Worm (Caenorhabditis elegans): ENCODE results near the gene T03G11.9.

Gene T03G11.9

ce11 chrX:5199245-5199644, 15.2 kb downstream of the T03G11.9 start:
- TF ChIP-seq tra-1 (GFP tag; IDR thresholded peaks at IDR 0.05) = no peak
- no peak for TF ChIP-seq duxl-1 (tag; optimal IDR thresholded peaks at IDR 0.05; ENCODE audit: poor library complexity)
- no peak for TF ChIP-seq madf-9 (GFP tag; conservative IDR thresholded peaks at IDR 0.05)
- no peak for TF ChIP-seq lir-3 (tag; optimal IDR thresholded peaks at IDR 0.05)
- TF ChIP-seq arid-1 (GFP tag; conservative IDR thresholded peaks at IDR 0.05) = no peak
- TF ChIP-seq nhr-28 (tag; optimal IDR thresholded peaks at IDR 0.05) = no peak
- no peak for TF ChIP-seq ceh-82 (tag; optimal IDR thresholded peaks at IDR 0.05)
- no peak for TF ChIP-seq mep-1 (tag; optimal IDR thresholded peaks at IDR 0.05)
- TF ChIP-seq lin-38 (GFP tag; IDR thresholded peaks at IDR 0.05) = no peak
- no peak for TF ChIP-seq ceh-32 (tag; optimal IDR thresholded peaks at IDR 0.05; ENCODE audit: poor library complexity)

ce11 chrX:5199825-5200373, 15.9 kb downstream of the T03G11.9 start:
- TF ChIP-seq pha-4 (GFP tag; IDR thresholded peaks at IDR 0.05) (no peak), pha-4 (tag; optimal IDR thresholded peaks at IDR 0.05) (no peak), hlh-11 (tag; optimal IDR thresholded peaks at IDR 0.05) (peak; percentile 12), nhr-11 (tag; optimal IDR thresholded peaks at IDR 0.05) (peak; percentile 80), unc-62 (GFP tag; optimal IDR thresholded peaks at IDR 0.05 in 1 of 2) (peak in 1 of 2 experiments; percentile 60), unc-62 (tag; optimal IDR thresholded peaks at IDR 0.05) (no peak), daf-16 (GFP tag; optimal IDR thresholded peaks at IDR 0.05) (peak in 1 of 2 experiments; percentile 95), daf-16 (tag; optimal IDR thresholded peaks at IDR 0.05) (no peak)

- TF ChIP-seq ZK337.2 (GFP tag; IDR thresholded peaks at IDR 0.05) = no peak
- TF ChIP-seq daf-16 (GFP tag; optimal IDR thresholded peaks at IDR 0.05) = peak in 1 of 2 experiments; percentile 95
- TF ChIP-seq daf-16 (tag; optimal IDR thresholded peaks at IDR 0.05) = no peak
- TF ChIP-seq madf-5 (GFP tag; IDR thresholded peaks at IDR 0.05) = no peak
- TF ChIP-seq T20F7.1 (GFP tag; optimal IDR thresholded peaks at IDR 0.05) = no peak
- peak; percentile 21 for TF ChIP-seq nhr-11 (tag; optimal IDR thresholded peaks at IDR 0.05)
- no peak for TF ChIP-seq zip-11 (GFP tag; IDR thresholded peaks at IDR 0.05)
- no peak for TF ChIP-seq Y75B8A.6 (GFP tag; IDR thresholded peaks at IDR 0.05)
- no peak for TF ChIP-seq F26F4.8 (GFP tag; conservative IDR thresholded peaks at IDR 0.05)
- no peak for TF ChIP-seq snpc-4 (tag; optimal IDR thresholded peaks at IDR 0.05)
- no peak for TF ChIP-seq nhr-77 (tag; optimal IDR thresholded peaks at IDR 0.05)
- TF ChIP-seq dmd-6 (GFP tag; IDR thresholded peaks at IDR 0.05) = no peak
- TF ChIP-seq daf-12 (tag; optimal IDR thresholded peaks at IDR 0.05) = no peak
- no peak for TF ChIP-seq nhr-25 (tag; optimal IDR thresholded peaks at IDR 0.05; ENCODE audit: borderline replicate concordance, insufficient read depth)
- TF ChIP-seq mxl-2 (GFP tag; conservative IDR thresholded peaks at IDR 0.05) = no peak
Measured at ce11 chrX:5201860-5202259, 17.8 kb downstream of the T03G11.9 start.

- TF ChIP-seq F44E2.7 (GFP tag; IDR thresholded peaks at IDR 0.05) = no peak
- 0 out of 2 replicates have a peak, but pooled peaks have one; percentile 15 for TF ChIP-seq dmd-6 (GFP tag; IDR thresholded peaks at IDR 0.05)
- no peak for TF ChIP-seq jun-1 (tag; optimal IDR thresholded peaks at IDR 0.05)
- TF ChIP-seq hmg-1.1 (GFP tag; IDR thresholded peaks at IDR 0.05) = no peak
- peak; percentile 12 for TF ChIP-seq nhr-28 (tag; optimal IDR thresholded peaks at IDR 0.05)
- TF ChIP-seq pqm-1 (tag; optimal IDR thresholded peaks at IDR 0.05) = peak; percentile 69
Measured at ce11 chrX:5202399-5202798, 18.4 kb downstream of the T03G11.9 start.

ce11 chrX:5202923-5203322, 18.9 kb downstream of the T03G11.9 start:
- TF ChIP-seq unc-62 (GFP tag; optimal IDR thresholded peaks at IDR 0.05 in 1 of 2) = peak in 1 of 2 experiments; percentile 98
- TF ChIP-seq unc-62 (tag; optimal IDR thresholded peaks at IDR 0.05) = no peak
- no peak for TF ChIP-seq aha-1 (tag)
